Worm (Caenorhabditis elegans) whole organism, L1 larva: ENCODE results near the gene K09C6.3.

Source experiments
- blmp-1 ChIP-seq: fragments of 150-350 bp; optimal IDR thresholded peaks from 2 replicates; lab custom pipeline; 2014; ENCODE audit warnings: missing biosample characterization, missing genetic modification characterization
- lin-13 ChIP-seq: fragments of 150-350 bp; optimal IDR thresholded peaks from 2 replicates; lab custom pipeline; 2014; ENCODE audit warnings: missing biosample characterization, missing genetic modification reagents, missing genetic modification characterization
- mdl-1 ChIP-seq, 2 experiments: fragments of 150-350 bp; optimal IDR thresholded peaks; 2 replicates each; lab custom pipeline; 2014 to 2017; ENCODE audit warnings: missing biosample characterization in 2 of 2, missing genetic modification characterization in 2 of 2, inconsistent platforms in 1 of 2
- mep-1 ChIP-seq: fragments of 150-350 bp; optimal IDR thresholded peaks from 2 replicates; lab custom pipeline; 2014; ENCODE audit warnings: missing biosample characterization, missing genetic modification characterization
- nhr-237 ChIP-seq: fragments of 150-350 bp; optimal IDR thresholded peaks from 2 replicates; lab custom pipeline; 2014; ENCODE audit warnings: missing biosample characterization, missing genetic modification characterization
- nhr-28 ChIP-seq: fragments of 150-350 bp; optimal IDR thresholded peaks from 2 replicates; lab custom pipeline; 2014; ENCODE audit warnings: missing biosample characterization, missing genetic modification characterization
- nhr-84 ChIP-seq: sonication (generic microtip); optimal IDR thresholded peaks from 2 replicates; lab custom pipeline; 2017; ENCODE audit warnings: missing biosample characterization, missing genetic modification characterization
- unc-62 ChIP-seq: fragments of 150-350 bp; optimal IDR thresholded peaks from 2 replicates; lab custom pipeline; 2014; ENCODE audit warnings: missing biosample characterization, missing genetic modification reagents, missing genetic modification characterization
- unc-98 ChIP-seq: fragments of 200-800 bp; sonication (Bioruptor generic); IDR thresholded peaks from 2 replicates; pipeline ENCODE4 v1.3.6; 2022; ENCODE audit warnings: missing genetic modification characterization, missing compliant biosample characterization
- zag-1 ChIP-seq: fragments of 150-350 bp; optimal IDR thresholded peaks from 2 replicates; lab custom pipeline; 2014; ENCODE audit warnings: missing biosample characterization, missing genetic modification characterization

- TF ChIP-seq unc-62 (GFP tag; lab: Kevin White, UChicago), result no peak
- no peak for TF ChIP-seq nhr-237 (tag; lab: Kevin White, UChicago)
- TF ChIP-seq nhr-28 (tag; lab: Kevin White, UChicago), result no peak
- no peak for TF ChIP-seq unc-98 (GFP tag; lab: Robert Waterston, UW)
- no peak for TF ChIP-seq lin-13 (GFP tag; lab: Kevin White, UChicago)
- no peak for TF ChIP-seq mep-1
- TF ChIP-seq zag-1 (tag; lab: Kevin White, UChicago), result no peak
- no peak for TF ChIP-seq nhr-84 (tag; lab: Kevin White, UChicago)
- TF ChIP-seq blmp-1, result no peak
- TF ChIP-seq mdl-1 (tag; optimal IDR thresholded peaks at IDR 0.05; lab: Kevin White, UChicago), result no peak
These were observed 4.3 kb downstream of the K09C6.3 start, which contains the start of gene K09C6.2 for ce11 chrV:856549-856948.
